Worm (Caenorhabditis elegans): ENCODE results near the gene Y49A3A.4.

The Y49A3A.4 gene

DNA sequence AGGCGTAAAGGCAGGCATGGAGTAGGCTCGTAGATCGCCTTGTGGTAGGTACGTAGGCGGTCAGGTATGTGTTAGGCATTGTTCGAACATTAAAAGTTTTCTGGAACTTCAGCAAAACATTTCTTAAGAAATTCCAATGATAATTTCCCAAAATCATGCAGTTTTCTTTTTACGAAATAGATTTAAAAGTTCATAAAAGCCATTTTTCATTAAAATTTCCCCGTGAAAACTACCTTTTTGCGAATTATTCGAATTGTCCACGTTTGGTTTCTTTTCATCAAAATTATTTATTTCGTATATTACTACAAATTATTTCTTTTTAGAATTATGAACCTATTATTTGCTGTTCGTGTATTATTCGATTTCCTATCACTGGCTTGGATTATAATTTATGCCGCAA is 36.1 kb upstream of the Y49A3A.4 start, which contains the start of gene C15H11.13:
C15H11.13 (plus strand) TSS at position 301 of the 400 bp plus-strand sequence.
- TF ChIP-seq lsy-27 (tag; optimal IDR thresholded peaks at IDR 0.05; ENCODE audit: borderline replicate concordance, insufficient read depth) (no peak), F23B12.7 (tag; optimal IDR thresholded peaks at IDR 0.05; ENCODE audit: insufficient read depth) (no peak), sea-2 (GFP tag; IDR thresholded peaks at IDR 0.05) (no peak), lir-1 (GFP tag; conservative IDR thresholded peaks at IDR 0.05) (no peak), fkh-3 (tag; optimal IDR thresholded peaks at IDR 0.05) (no peak), egl-44 (GFP tag; IDR thresholded peaks at IDR 0.05) (no peak), somi-1 (GFP tag; optimal IDR thresholded peaks at IDR 0.05) (no peak), T26A5.8 (tag; optimal IDR thresholded peaks at IDR 0.05) (no peak), D2030.7 (GFP tag; IDR thresholded peaks at IDR 0.05) (no peak), ztf-18 (tag; optimal IDR thresholded peaks at IDR 0.05) (no peak), madf-6 (GFP tag; IDR thresholded peaks at IDR 0.05) (no peak), ceh-40 (GFP tag; IDR thresholded peaks at IDR 0.05) (no peak), Y56A3A.18 (GFP tag; IDR thresholded peaks at IDR 0.05) (no peak), nhr-90 (tag; optimal IDR thresholded peaks at IDR 0.05) (no peak), tlf-1 (GFP tag; optimal IDR thresholded peaks at IDR 0.05) (no peak), Y67H2A.10 (GFP tag; conservative IDR thresholded peaks at IDR 0.05) (no peak), sdz-38 (tag; optimal IDR thresholded peaks at IDR 0.05) (no peak)

DNA sequence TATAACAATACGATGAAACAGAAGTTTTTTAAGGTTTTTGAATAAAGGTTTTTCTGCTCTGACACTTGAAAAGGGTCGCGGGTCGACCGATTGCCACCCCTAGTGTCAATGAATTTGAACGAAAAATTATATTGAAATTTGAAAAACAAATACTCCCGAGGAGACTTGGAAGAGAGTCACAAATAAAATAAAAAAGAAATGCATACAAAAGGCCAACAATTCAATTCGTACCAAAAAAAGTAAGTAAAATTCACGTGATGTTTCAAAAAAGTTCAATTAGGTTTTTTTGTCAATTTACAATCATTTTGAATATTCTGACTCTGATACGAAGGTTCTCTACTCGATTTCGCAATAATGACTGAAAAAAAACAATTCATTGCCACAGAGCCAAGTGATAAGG is 34.8 kb upstream of the Y49A3A.4 start, which contains the start of gene C15H11.1:
C15H11.1 (plus strand) TSS at position 301 of the 400 bp plus-strand sequence.
- TF ChIP-seq hlh-26 (GFP tag; conservative IDR thresholded peaks at IDR 0.05): no peak
- no peak for TF ChIP-seq snpc-3.4 (tag; optimal IDR thresholded peaks at IDR 0.05)
- no peak for TF ChIP-seq fkh-3 (tag; optimal IDR thresholded peaks at IDR 0.05)
- TF ChIP-seq nhr-27 (tag; optimal IDR thresholded peaks at IDR 0.05): no peak
- TF ChIP-seq bed-2 (GFP tag; IDR thresholded peaks at IDR 0.05): no peak
- TF ChIP-seq F23B12.7 (tag; optimal IDR thresholded peaks at IDR 0.05; ENCODE audit: insufficient read depth): no peak
- no peak for TF ChIP-seq F37B4.10 (GFP tag; IDR thresholded peaks at IDR 0.05)
- no peak for TF ChIP-seq lag-1 (GFP tag; IDR thresholded peaks at IDR 0.05)
- TF ChIP-seq F39B2.1 (GFP tag; IDR thresholded peaks at IDR 0.05): no peak
- TF ChIP-seq egrh-3 (GFP tag; IDR thresholded peaks at IDR 0.05): no peak
- no peak for TF ChIP-seq K12H6.12 (tag; optimal IDR thresholded peaks at IDR 0.05)
- no peak for TF ChIP-seq snpc-1.3 (tag; optimal IDR thresholded peaks at IDR 0.05; ENCODE audit: insufficient read depth)
- TF ChIP-seq repo-1 (tag; optimal IDR thresholded peaks at IDR 0.05): no peak
- TF ChIP-seq hmg-20 (GFP tag; IDR thresholded peaks at IDR 0.05): no peak
- TF ChIP-seq nfyb-1 (GFP tag; IDR thresholded peaks at IDR 0.05): no peak
- no peak for TF ChIP-seq nhr-80 (tag; optimal IDR thresholded peaks at IDR 0.05)
- TF ChIP-seq dpl-1 (GFP tag; optimal IDR thresholded peaks at IDR 0.05): no peak
- TF ChIP-seq ama-1 (optimal IDR thresholded peaks at IDR 0.05): no peak
- no peak for TF ChIP-seq ama-1 (GFP tag; optimal IDR thresholded peaks at IDR 0.05)
- TF ChIP-seq ekl-4 (GFP tag; IDR thresholded peaks at IDR 0.05): no peak
- TF ChIP-seq D2030.7 (GFP tag; IDR thresholded peaks at IDR 0.05): no peak

DNA sequence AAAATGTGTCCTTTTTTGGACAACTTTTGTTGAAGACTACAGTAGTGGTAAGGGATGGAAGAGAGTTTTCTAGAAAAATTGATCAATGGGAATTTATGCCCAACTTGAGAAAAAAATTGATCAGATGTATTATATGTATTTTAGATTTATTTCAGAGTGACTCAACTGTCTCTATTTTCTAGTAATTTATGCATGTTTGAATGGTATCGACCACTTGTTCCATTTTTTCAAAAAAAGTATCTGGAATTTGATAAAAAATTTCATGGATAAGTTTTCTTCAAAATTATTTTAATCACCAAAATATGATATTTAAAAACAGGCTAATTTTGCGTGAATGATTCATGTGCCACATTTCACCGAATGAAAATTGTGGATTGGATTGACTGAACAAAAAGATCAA is 33.1 kb upstream of the Y49A3A.4 start, which contains the start of gene C15H11.10:
C15H11.10 (plus strand) TSS at position 301 of the 400 bp plus-strand sequence.
- TF ChIP-seq die-1 (tag; optimal IDR thresholded peaks at IDR 0.05) (no peak), lin-35 (GFP tag; optimal IDR thresholded peaks at IDR 0.05) (no peak), ztf-26 (tag; optimal IDR thresholded peaks at IDR 0.05) (no peak), ztf-18 (tag; optimal IDR thresholded peaks at IDR 0.05) (no peak), F39B2.1 (GFP tag; IDR thresholded peaks at IDR 0.05) (no peak), sptf-2 (GFP tag; optimal IDR thresholded peaks at IDR 0.05) (no peak), let-526 (GFP tag; IDR thresholded peaks at IDR 0.05) (no peak)
